Fruit fly (Drosophila melanogaster): ENCODE data around the gene tara.

- TF ChIP-seq kay (GFP tag; ENCODE audit: borderline replicate concordance) (no peak), CG7045 (GFP tag; optimal IDR thresholded peaks at IDR 0.05) (no peak), cic (GFP tag; optimal IDR thresholded peaks at IDR 0.05) (peak; percentile 84)
These were observed 38.3 kb downstream of the tara start, which contains the start of the genes bor and asun for dm6 chr3R:16263522-16264305.
